Fruit fly (Drosophila melanogaster) whole organism, embryonic: ENCODE results near the gene CG2111.

Experiments used
- Asciz ChIP-seq: fragments of 200-800 bp; sonication (Bioruptor generic); optimal IDR thresholded peaks from 2 replicates; lab custom pipeline; 2017; ENCODE audit warnings: missing biosample characterization, mild to moderate bottlenecking, missing genetic modification characterization, missing genetic modification reagents
- Atf6 ChIP-seq: fragments of 200-800 bp; sonication (Bioruptor generic); IDR thresholded peaks from 2 replicates; pipeline ENCODE4 v1.3.6; 2022; ENCODE audit warnings: missing biosample characterization, missing genetic modification characterization
- C15 ChIP-seq: fragments of 200-800 bp; sonication (Bioruptor generic); IDR thresholded peaks from 3 replicates; pipeline ENCODE4 v1.3.6; 2022; ENCODE audit warnings: missing biosample characterization, missing genetic modification characterization
- CG10209 ChIP-seq: fragments of 200-800 bp; sonication (Bioruptor generic); optimal IDR thresholded peaks from 3 replicates; lab custom pipeline; 2017; ENCODE audit warnings: missing biosample characterization, mild to moderate bottlenecking, missing genetic modification characterization, missing genetic modification reagents
- CG10431 ChIP-seq: fragments of 200-800 bp; sonication (Bioruptor generic); optimal IDR thresholded peaks from 3 replicates; lab custom pipeline; 2018; ENCODE audit warnings: missing biosample characterization, mild to moderate bottlenecking, missing genetic modification characterization
- CG11504 ChIP-seq: fragments of 200-800 bp; sonication (Bioruptor generic); optimal IDR thresholded peaks from 3 replicates; lab custom pipeline; 2019; ENCODE audit warnings: missing biosample characterization, mild to moderate bottlenecking, missing genetic modification characterization, moderate library complexity
- CG11695 ChIP-seq: fragments of 200-800 bp; sonication (Bioruptor generic); IDR thresholded peaks from 3 replicates; pipeline ENCODE4 v1.3.6; 2022; ENCODE audit warnings: missing biosample characterization, missing genetic modification characterization
- CG12391 ChIP-seq: fragments of 200-800 bp; sonication (Bioruptor generic); optimal IDR thresholded peaks from 3 replicates; lab custom pipeline; 2018; ENCODE audit warnings: missing biosample characterization, mild to moderate bottlenecking, missing genetic modification characterization, moderate library complexity
- CG13424 ChIP-seq: fragments of 200-800 bp; sonication (Bioruptor generic); optimal IDR thresholded peaks from 2 replicates; lab custom pipeline; 2019; ENCODE audit warnings: missing biosample characterization, mild to moderate bottlenecking, missing genetic modification characterization, moderate library complexity
- CG13775 ChIP-seq: fragments of 200-800 bp; sonication (Bioruptor generic); optimal IDR thresholded peaks from 3 replicates; lab custom pipeline; 2017; ENCODE audit warnings: missing biosample characterization, mild to moderate bottlenecking, missing genetic modification characterization
- CG15269 ChIP-seq: fragments of 200-800 bp; sonication (Bioruptor generic); optimal IDR thresholded peaks from 2 replicates; lab custom pipeline; 2018; ENCODE audit warnings: missing biosample characterization, mild to moderate bottlenecking, missing genetic modification characterization, moderate library complexity
- CG17359 ChIP-seq: fragments of 200-800 bp; sonication (Bioruptor generic); optimal IDR thresholded peaks from 3 replicates; lab custom pipeline; 2018; ENCODE audit warnings: missing biosample characterization, mild to moderate bottlenecking, missing genetic modification characterization, moderate library complexity
- CG2120 ChIP-seq: fragments of 200-800 bp; sonication (Bioruptor generic); optimal IDR thresholded peaks from 3 replicates; lab custom pipeline; 2016; ENCODE audit warnings: missing biosample characterization, missing genetic modification characterization
- CG2678 ChIP-seq: fragments of 200-800 bp; sonication (Bioruptor generic); optimal IDR thresholded peaks from 3 replicates; lab custom pipeline; 2019; ENCODE audit warnings: missing biosample characterization, mild to moderate bottlenecking, missing genetic modification characterization, moderate library complexity
- CG30403 ChIP-seq: fragments of 200-800 bp; sonication (Bioruptor generic); optimal IDR thresholded peaks from 3 replicates; lab custom pipeline; 2016; ENCODE audit warnings: missing biosample characterization, missing genetic modification characterization
- CG33213 ChIP-seq: fragments of 200-800 bp; sonication (Bioruptor generic); optimal IDR thresholded peaks from 3 replicates; lab custom pipeline; 2016; ENCODE audit warnings: missing biosample characterization, missing genetic modification characterization
- CG3847 ChIP-seq: fragments of 200-800 bp; sonication (Bioruptor generic); IDR thresholded peaks from 2 replicates; pipeline ENCODE4 v1.3.6; 2022; ENCODE audit warnings: missing biosample characterization, missing genetic modification characterization
- CG43689 ChIP-seq: fragments of 200-800 bp; sonication (Bioruptor generic); IDR thresholded peaks from 2 replicates; pipeline ENCODE4 v1.3.6; 2022; ENCODE audit warnings: missing biosample characterization, missing genetic modification characterization
- CG6254 ChIP-seq: fragments of 200-800 bp; sonication (Bioruptor generic); optimal IDR thresholded peaks from 3 replicates; lab custom pipeline; 2017; ENCODE audit warnings: mild to moderate bottlenecking, missing biosample characterization, missing genetic modification reagents, missing genetic modification characterization
- CG6765 ChIP-seq: fragments of 200-800 bp; sonication (Bioruptor generic); optimal IDR thresholded peaks from 3 replicates; lab custom pipeline; 2017; ENCODE audit warnings: missing biosample characterization, mild to moderate bottlenecking, missing genetic modification characterization
- CG7556 ChIP-seq: fragments of 200-800 bp; sonication (Bioruptor generic); optimal IDR thresholded peaks from 2 replicates; lab custom pipeline; 2017; ENCODE audit warnings: missing biosample characterization, mild to moderate bottlenecking, missing genetic modification characterization
- CG9437 ChIP-seq: fragments of 200-800 bp; sonication (Bioruptor generic); optimal IDR thresholded peaks from 2 replicates; lab custom pipeline; 2018; ENCODE audit warnings: missing biosample characterization, mild to moderate bottlenecking, missing genetic modification characterization
- Camta ChIP-seq: fragments of 200-800 bp; sonication (Bioruptor generic); optimal IDR thresholded peaks from 2 replicates; lab custom pipeline; 2016; ENCODE audit warnings: missing biosample characterization, missing genetic modification characterization
- Dek ChIP-seq: fragments of 200-800 bp; sonication (Bioruptor generic); optimal IDR thresholded peaks from 3 replicates; lab custom pipeline; 2019; ENCODE audit warnings: missing biosample characterization, mild to moderate bottlenecking, missing genetic modification characterization, moderate library complexity
- Dip3 ChIP-seq: fragments of 200-800 bp; sonication (Bioruptor generic); optimal IDR thresholded peaks from 3 replicates; lab custom pipeline; 2016; ENCODE audit warnings: missing biosample characterization, missing genetic modification characterization
- Fer2 ChIP-seq: fragments of 200-800 bp; sonication (Bioruptor generic); optimal IDR thresholded peaks from 2 replicates; lab custom pipeline; 2018; ENCODE audit warnings: missing biosample characterization, mild to moderate bottlenecking, missing genetic modification characterization, moderate library complexity
- Med ChIP-seq: fragments of 200-800 bp; sonication (Bioruptor generic); peaks from one replicate; lab custom pipeline; 2016; ENCODE audit warnings: missing biosample characterization, missing genetic modification characterization, mild to moderate bottlenecking, inconsistent platforms, moderate library complexity
- NK7.1 ChIP-seq: fragments of 200-800 bp; sonication (Bioruptor generic); optimal IDR thresholded peaks from 3 replicates; lab custom pipeline; 2016; ENCODE audit warnings: missing biosample characterization, missing genetic modification characterization
- Nf-YB ChIP-seq: fragments of 200-800 bp; sonication (Bioruptor generic); optimal IDR thresholded peaks from 3 replicates; lab custom pipeline; 2019; ENCODE audit warnings: missing biosample characterization, mild to moderate bottlenecking, missing genetic modification characterization, moderate library complexity
- NfI ChIP-seq: fragments of 200-800 bp; sonication (Bioruptor generic); optimal IDR thresholded peaks from 3 replicates; lab custom pipeline; 2018; ENCODE audit warnings: missing biosample characterization, mild to moderate bottlenecking, missing genetic modification characterization, moderate library complexity
- Oli ChIP-seq: fragments of 200-800 bp; sonication (Bioruptor generic); optimal IDR thresholded peaks from 2 replicates; lab custom pipeline; 2018; ENCODE audit warnings: missing biosample characterization, mild to moderate bottlenecking, missing genetic modification characterization, moderate library complexity
- Poxn ChIP-seq: fragments of 200-800 bp; sonication (Bioruptor generic); IDR thresholded peaks from 2 replicates; pipeline ENCODE4 v1.3.6; 2022; ENCODE audit warnings: missing biosample characterization, missing genetic modification characterization
- Sry-β ChIP-seq: fragments of 200-800 bp; sonication (Bioruptor generic); optimal IDR thresholded peaks from 2 replicates; lab custom pipeline; 2018; ENCODE audit warnings: missing biosample characterization, mild to moderate bottlenecking, missing genetic modification characterization, moderate library complexity
- az2 ChIP-seq: fragments of 200-800 bp; sonication (Bioruptor generic); optimal IDR thresholded peaks from 3 replicates; lab custom pipeline; 2016; ENCODE audit warnings: missing biosample characterization, missing genetic modification characterization
- bsh ChIP-seq, 2 experiments: fragments of 200-800 bp; sonication (Bioruptor generic); optimal IDR thresholded peaks; 2 replicates each; lab custom pipeline; 2017 to 2018; ENCODE audit warnings: mild to moderate bottlenecking in 2 of 2, missing biosample characterization in 2 of 2, missing genetic modification characterization in 2 of 2, moderate library complexity in 1 of 2
- danr ChIP-seq: fragments of 200-800 bp; sonication (Bioruptor generic); IDR thresholded peaks from 2 replicates; pipeline ENCODE4 v1.3.6; 2022; ENCODE audit warnings: missing biosample characterization, missing genetic modification characterization
- dm ChIP-seq: fragments of 200-800 bp; sonication (Bioruptor generic); optimal IDR thresholded peaks from 3 replicates; lab custom pipeline; 2016; ENCODE audit warnings: missing biosample characterization, missing genetic modification characterization
- dysf ChIP-seq: fragments of 200-800 bp; sonication (Bioruptor generic); IDR thresholded peaks from 3 replicates; pipeline ENCODE4 v1.3.6; 2022; ENCODE audit warnings: missing biosample characterization, missing genetic modification characterization
- hkb ChIP-seq, 2 experiments: fragments of 200-800 bp in 1 of 2; fragments of >200 bp in 1 of 2; sonication (Bioruptor generic) in 1 of 2; IDR thresholded peaks in 1 of 2; optimal IDR thresholded peaks in 1 of 2; 2 replicates each; pipeline versions ENCODE4 v1.3.6 to Lab custom; 2017 to 2022; ENCODE audit warnings: missing biosample characterization in 1 of 2, missing genetic modification characterization in 1 of 2
- lmd ChIP-seq: fragments of 200-800 bp; sonication (Bioruptor generic); IDR thresholded peaks from 2 replicates; pipeline ENCODE4 v1.3.6; 2022; ENCODE audit warnings: missing biosample characterization, missing genetic modification characterization
- nau ChIP-seq: fragments of 200-800 bp; sonication (Bioruptor generic); optimal IDR thresholded peaks from 3 replicates; lab custom pipeline; 2017; ENCODE audit warnings: missing biosample characterization, mild to moderate bottlenecking, missing genetic modification characterization, missing genetic modification reagents
- oc ChIP-seq: fragments of 200-800 bp; sonication (Bioruptor generic); optimal IDR thresholded peaks from 2 replicates; lab custom pipeline; 2018; ENCODE audit warnings: missing biosample characterization, mild to moderate bottlenecking, missing genetic modification characterization, moderate library complexity
- phol ChIP-seq: fragments of 200-800 bp; sonication (Bioruptor generic); optimal IDR thresholded peaks from 3 replicates; lab custom pipeline; 2018; ENCODE audit warnings: missing biosample characterization, mild to moderate bottlenecking, missing genetic modification characterization, moderate library complexity
- scrt ChIP-seq: fragments of 200-800 bp; sonication (Bioruptor generic); optimal IDR thresholded peaks from 2 replicates; lab custom pipeline; 2018; ENCODE audit warnings: missing biosample characterization, mild to moderate bottlenecking, missing genetic modification characterization, moderate library complexity
- sens ChIP-seq: fragments of 200-800 bp; sonication (Bioruptor generic); peaks from one replicate; lab custom pipeline; 2016; ENCODE audit warnings: missing biosample characterization, missing genetic modification characterization
- tin ChIP-seq: fragments of 200-800 bp; sonication (Bioruptor generic); optimal IDR thresholded peaks from 3 replicates; lab custom pipeline; 2016; ENCODE audit warnings: missing biosample characterization, missing genetic modification characterization
- tio ChIP-seq: fragments of 200-800 bp; sonication (Bioruptor generic); optimal IDR thresholded peaks from 2 replicates; lab custom pipeline; 2017; ENCODE audit warnings: missing biosample characterization, missing genetic modification characterization, inconsistent platforms
- toy ChIP-seq: fragments of 200-800 bp; sonication (Bioruptor generic); IDR thresholded peaks from 2 replicates; pipeline ENCODE4 v1.3.6; 2022; ENCODE audit warnings: missing biosample characterization, missing genetic modification characterization
- zen2 ChIP-seq: fragments of 200-800 bp; sonication (Bioruptor generic); IDR thresholded peaks from 3 replicates; pipeline ENCODE4 v1.3.6; 2022; ENCODE audit warnings: missing biosample characterization, missing genetic modification characterization; ENCODE audit not compliant: partially characterized antibody

CG2111 gene

dm6 chrX:10628874-10629273, 28.6 kb upstream of the CG2111 start (continued):
- TF ChIP-seq Med (GFP tag; lab: Kevin White, UChicago): peak; percentile 65
- TF ChIP-seq Dek: peak; percentile 41
- TF ChIP-seq CG3847: 0 out of 2 replicates have a peak, but pooled peaks have one; percentile 18
- peak; percentile 28 for TF ChIP-seq scrt (GFP tag; lab: Kevin White, UChicago)
- TF ChIP-seq CG9437: peak; percentile 44
- no peak for TF ChIP-seq oc (tag; lab: Kevin White, UChicago)
- peak; percentile 12 for TF ChIP-seq Dip3 (GFP tag; lab: Kevin White, UChicago)
- no peak for TF ChIP-seq Poxn
- TF ChIP-seq CG6254 (GFP tag; lab: Kevin White, UChicago): peak; percentile 2
- TF ChIP-seq hkb (optimal IDR thresholded peaks at IDR 0.05; lab: Kevin White, UChicago): no peak
- TF ChIP-seq hkb (GFP tag; IDR thresholded peaks at IDR 0.05; lab: Robert Waterston, UW): 0 out of 2 replicates have a peak, but pooled peaks have one; percentile 37
- TF ChIP-seq Asciz (GFP tag; lab: Kevin White, UChicago): peak; percentile 9
- TF ChIP-seq CG13775 (GFP tag; lab: Kevin White, UChicago): peak; percentile 44
- TF ChIP-seq Camta (GFP tag; lab: Kevin White, UChicago): peak; percentile 10
- TF ChIP-seq CG7556 (GFP tag; lab: Kevin White, UChicago): peak; percentile 82
- TF ChIP-seq CG15269 (tag; lab: Kevin White, UChicago): peak; percentile 49
- TF ChIP-seq CG17359 (tag; lab: Kevin White, UChicago): peak; percentile 47
- TF ChIP-seq CG10209: peak; percentile 30
- TF ChIP-seq CG12391 (tag; lab: Kevin White, UChicago): peak; percentile 62
- peak; percentile 53 for TF ChIP-seq Oli (tag; lab: Kevin White, UChicago)
- no peak for TF ChIP-seq CG43689 (GFP tag; lab: Robert Waterston, UW)
- TF ChIP-seq zen2: no peak
- peak; percentile 53; the same call in 1 of the 3 replicates for TF ChIP-seq dysf (GFP tag; lab: Robert Waterston, UW)
- TF ChIP-seq Sry-β (GFP tag; lab: Kevin White, UChicago): no peak
- TF ChIP-seq CG11695 (GFP tag; lab: Robert Waterston, UW): 0 out of 3 replicates have a peak, but pooled peaks have one; percentile 10
- peak; percentile 27; the same call in 1 of the 2 replicates for TF ChIP-seq lmd (GFP tag; lab: Robert Waterston, UW)
- no peak for TF ChIP-seq dm (GFP tag; lab: Kevin White, UChicago)
- TF ChIP-seq Fer2 (tag; lab: Kevin White, UChicago): no peak
- 0 out of 2 replicates have a peak, but pooled peaks have one; percentile 13 for TF ChIP-seq Atf6 (GFP tag; lab: Robert Waterston, UW)
- no peak for TF ChIP-seq C15 (GFP tag; lab: Robert Waterston, UW)
- TF ChIP-seq CG2120 (GFP tag; lab: Kevin White, UChicago): peak; percentile 77
- TF ChIP-seq CG33213 (GFP tag; lab: Kevin White, UChicago): no peak
- peak; percentile 43 for TF ChIP-seq NK7.1
- peak; percentile 41 for TF ChIP-seq az2 (GFP tag; lab: Kevin White, UChicago)
- peak; percentile 80 for TF ChIP-seq CG2678 (tag; lab: Kevin White, UChicago)
- peak; percentile 69 for TF ChIP-seq tio (GFP tag; lab: Kevin White, UChicago)
- TF ChIP-seq nau (GFP tag; lab: Kevin White, UChicago): peak; percentile 35
- TF ChIP-seq NfI: peak; percentile 30
- peak; percentile 49 for TF ChIP-seq phol
- peak; percentile 42 for TF ChIP-seq tin
- TF ChIP-seq sens (GFP tag; lab: Kevin White, UChicago): peak; percentile 89
- no peak for TF ChIP-seq danr (GFP tag; lab: Robert Waterston, UW)
- TF ChIP-seq CG11504 (tag; lab: Kevin White, UChicago): peak; percentile 69
- peak; percentile 55 for TF ChIP-seq CG13424 (tag; lab: Kevin White, UChicago)
- peak; percentile 38 for TF ChIP-seq Nf-YB
- no peak for TF ChIP-seq toy (GFP tag; lab: Robert Waterston, UW)
- peak; percentile 66 for TF ChIP-seq CG30403
- TF ChIP-seq bsh (GFP tag; optimal IDR thresholded peaks at IDR 0.05; lab: Kevin White, UChicago): peak in 1 of 2 experiments; percentile 56
- no peak for TF ChIP-seq CG10431 (GFP tag; lab: Kevin White, UChicago)
- TF ChIP-seq CG6765: no peak
